Fruit fly (Drosophila melanogaster): Measurements from ENCODE around the gene Nrx-1.

The Nrx-1 gene

DNA sequence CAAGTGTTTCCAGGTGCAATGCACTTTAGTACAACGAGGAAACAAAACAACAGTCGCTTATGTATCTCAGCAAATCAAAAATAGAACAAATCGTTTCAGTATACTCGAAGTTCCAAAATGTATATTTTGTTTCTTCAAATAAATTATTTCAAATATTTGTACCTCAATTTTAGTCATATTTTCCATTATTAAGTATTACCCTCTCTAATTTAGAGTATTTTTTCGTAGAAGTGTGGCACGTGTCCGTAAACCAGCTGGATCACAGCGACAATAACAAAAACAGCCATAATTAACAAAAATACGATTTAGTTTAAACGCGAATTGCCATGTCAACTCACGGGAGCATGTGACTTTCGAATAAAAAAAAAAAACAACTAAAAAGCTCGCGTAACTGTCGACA is 50.4 kb downstream of the Nrx-1 start:
- TF ChIP-seq inv (GFP tag; IDR thresholded peaks at IDR 0.05; ENCODE audit: partially characterized antibody) (no peak), lilli (GFP tag; optimal IDR thresholded peaks at IDR 0.05) (no peak), CG16813 (GFP tag; IDR thresholded peaks at IDR 0.05; ENCODE audit: partially characterized antibody) (no peak), dan (GFP tag; IDR thresholded peaks at IDR 0.05) (no peak), CG10431 (GFP tag; optimal IDR thresholded peaks at IDR 0.05) (no peak), CG11504 (tag; optimal IDR thresholded peaks at IDR 0.05) (no peak), bigmax (GFP tag; optimal IDR thresholded peaks at IDR 0.05) (no peak), abd-A (tag; optimal IDR thresholded peaks at IDR 0.05) (no peak), tx (GFP tag; optimal IDR thresholded peaks at IDR 0.05) (no peak)

DNA sequence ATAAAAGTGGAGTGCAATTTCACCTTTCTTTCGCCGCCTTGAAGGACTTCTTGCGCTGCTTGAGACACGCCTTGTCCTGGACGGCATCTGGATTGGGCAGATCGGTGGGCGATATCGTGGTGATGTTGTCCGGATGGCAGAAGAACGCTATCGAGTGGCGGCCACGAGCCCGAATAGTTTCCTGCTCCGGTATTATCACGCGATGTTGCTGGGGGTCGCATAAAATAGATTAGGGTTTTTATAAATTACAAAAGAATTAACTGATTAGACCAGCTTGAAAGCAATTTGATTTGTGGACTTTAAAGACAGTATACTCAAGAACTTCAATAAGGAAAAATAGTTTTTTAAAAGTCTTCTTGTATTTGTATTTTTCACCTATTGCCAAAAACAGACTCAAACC is 52.2 kb downstream of the Nrx-1 start:
- TF ChIP-seq otp (GFP tag; IDR thresholded peaks at IDR 0.05) (no peak), CG12659 (GFP tag; optimal IDR thresholded peaks at IDR 0.05) (no peak), sens (GFP tag) (peak; percentile 47), nom (GFP tag; optimal IDR thresholded peaks at IDR 0.05) (no peak), Bgb (GFP tag; IDR thresholded peaks at IDR 0.05; ENCODE audit: partially characterized antibody) (no peak), hth (optimal IDR thresholded peaks at IDR 0.05) (no peak), fd102C (GFP tag; optimal IDR thresholded peaks at IDR 0.05) (no peak), Myb (GFP tag; optimal IDR thresholded peaks at IDR 0.05) (no peak), kni (GFP tag; optimal IDR thresholded peaks at IDR 0.05) (no peak), Kr (GFP tag; optimal IDR thresholded peaks at IDR 0.05) (no peak), Dek (tag; optimal IDR thresholded peaks at IDR 0.05) (no peak), CG8478 (optimal IDR thresholded peaks at IDR 0.05) (no peak), cas (GFP tag; IDR thresholded peaks at IDR 0.05) (no peak), jumu (GFP tag; optimal IDR thresholded peaks at IDR 0.05) (no peak), ash1 (GFP tag; optimal IDR thresholded peaks at IDR 0.05) (no peak), CG7271 (tag; optimal IDR thresholded peaks at IDR 0.05) (no peak), zf30C (GFP tag; optimal IDR thresholded peaks at IDR 0.05) (no peak), CG6654 (GFP tag; optimal IDR thresholded peaks at IDR 0.05) (no peak), CG6765 (GFP tag; optimal IDR thresholded peaks at IDR 0.05) (no peak), CG3163 (GFP tag; optimal IDR thresholded peaks at IDR 0.05) (no peak), seq (GFP tag; IDR thresholded peaks at IDR 0.05) (no peak), bab2 (GFP tag; optimal IDR thresholded peaks at IDR 0.05) (no peak), CG42726 (GFP tag; IDR thresholded peaks at IDR 0.05; ENCODE audit: partially characterized antibody) (no peak), CG6854 (GFP tag; optimal IDR thresholded peaks at IDR 0.05) (peak; percentile 8), ro (GFP tag; IDR thresholded peaks at IDR 0.05) (no peak), NFAT (GFP tag; IDR thresholded peaks at IDR 0.05) (no peak), dmrt99B (tag; optimal IDR thresholded peaks at IDR 0.05) (no peak), CG16779 (GFP tag; IDR thresholded peaks at IDR 0.05) (no peak), CG33557 (GFP tag; optimal IDR thresholded peaks at IDR 0.05) (no peak), pan (optimal IDR thresholded peaks at IDR 0.05) (no peak), pan (GFP tag; optimal IDR thresholded peaks at IDR 0.05 in 1 of 2, IDR thresholded peaks at IDR 0.05 in 1 of 2) (no peak), vfl (GFP tag; optimal IDR thresholded peaks at IDR 0.05) (no peak), Med (GFP tag) (peak; percentile 9), sug (tag; optimal IDR thresholded peaks at IDR 0.05) (peak; percentile 92), CG4328 (GFP tag; optimal IDR thresholded peaks at IDR 0.05) (no peak), fu2 (GFP tag; optimal IDR thresholded peaks at IDR 0.05) (no peak), ranshi (GFP tag; IDR thresholded peaks at IDR 0.05) (no peak), cwo (GFP tag; optimal IDR thresholded peaks at IDR 0.05) (peak; percentile 11), C15 (GFP tag; IDR thresholded peaks at IDR 0.05) (no peak), dysf (GFP tag; IDR thresholded peaks at IDR 0.05) (0 out of 3 replicates have a peak, but pooled peaks have one; percentile 13), CG17361 (GFP tag; IDR thresholded peaks at IDR 0.05) (no peak), exex (tag; optimal IDR thresholded peaks at IDR 0.05) (peak; percentile 86), Atf6 (GFP tag; IDR thresholded peaks at IDR 0.05) (no peak)

Data from whole organism, embryonic.